Worm (Caenorhabditis elegans) whole organism, L3 larva: ENCODE measurements around the gene unc-8.

ENCODE experiments used
- ceh-16 ChIP-seq: sonication (generic microtip); optimal IDR thresholded peaks from 2 replicates; lab custom pipeline; 2017; ENCODE audit warnings: missing biosample characterization, missing genetic modification characterization
- ceh-28 ChIP-seq: fragments of 150-350 bp; optimal IDR thresholded peaks from 2 replicates; lab custom pipeline; 2014; ENCODE audit warnings: missing biosample characterization, missing genetic modification reagents, missing genetic modification characterization
- fos-1 ChIP-seq: fragments of 150-350 bp; optimal IDR thresholded peaks from 2 replicates; lab custom pipeline; 2014; ENCODE audit warnings: missing biosample characterization, missing genetic modification characterization
- jun-1 ChIP-seq: fragments of 150-350 bp; optimal IDR thresholded peaks from 2 replicates; lab custom pipeline; 2014; ENCODE audit warnings: missing biosample characterization, missing genetic modification reagents, missing genetic modification characterization
- nhr-23 ChIP-seq: fragments of 150-350 bp; optimal IDR thresholded peaks from 2 replicates; lab custom pipeline; 2014; ENCODE audit warnings: missing biosample characterization, missing genetic modification reagents, missing genetic modification characterization
- pha-4 ChIP-seq: fragments of 150-350 bp; optimal IDR thresholded peaks from 2 replicates; lab custom pipeline; 2014; ENCODE audit warnings: missing biosample characterization, missing genetic modification reagents, missing genetic modification characterization
- unc-39 ChIP-seq: sonication (generic microtip); optimal IDR thresholded peaks from 4 replicates; lab custom pipeline; 2017; ENCODE audit warnings: missing biosample characterization, missing genetic modification characterization
- unc-62 ChIP-seq: fragments of 150-350 bp; sonication (generic microtip); optimal IDR thresholded peaks from 4 replicates; lab custom pipeline; 2014; ENCODE audit warnings: missing biosample characterization, missing genetic modification reagents, missing genetic modification characterization

DNA sequence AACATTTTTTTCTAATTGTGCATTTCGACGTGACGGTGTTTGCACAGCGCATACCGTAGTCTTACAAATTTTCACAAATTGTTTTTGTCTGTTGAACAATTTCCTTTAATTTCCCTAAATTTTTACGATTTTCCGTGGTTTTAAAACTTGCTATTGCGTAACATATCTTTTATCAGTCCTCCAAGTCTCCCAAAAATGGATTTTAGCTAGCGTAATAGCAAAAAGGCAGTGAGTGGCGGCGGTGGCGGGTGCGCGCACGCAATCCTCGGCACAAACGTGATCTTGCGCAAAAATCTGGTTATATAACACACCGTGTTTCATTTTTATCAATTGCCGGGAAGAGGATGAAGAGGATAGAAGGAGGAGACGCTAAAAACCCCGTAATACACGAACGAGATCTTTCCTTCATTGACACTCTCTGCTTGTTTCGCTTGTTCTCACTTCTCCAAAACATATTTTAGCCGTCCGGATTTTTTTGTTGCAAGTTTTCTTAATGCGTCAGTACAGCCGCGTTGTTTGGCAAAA, 39.4 kb downstream of the unc-8 start:
- no peak for TF ChIP-seq ceh-28 (tag; lab: Kevin White, UChicago)
- no peak for TF ChIP-seq pha-4 (tag; lab: Kevin White, UChicago)
- TF ChIP-seq unc-62 (GFP tag; lab: Kevin White, UChicago), result no peak
- no peak for TF ChIP-seq jun-1 (tag; lab: Kevin White, UChicago)
- TF ChIP-seq ceh-16 (tag; lab: Kevin White, UChicago), result no peak
- TF ChIP-seq nhr-23, result peak; percentile 34
- no peak for TF ChIP-seq unc-39 (tag; lab: Kevin White, UChicago)
- no peak for TF ChIP-seq fos-1 (tag; lab: Kevin White, UChicago)
